Fruit fly (Drosophila melanogaster) whole organism, prepupa: ENCODE data around the gene CG14186.

Experiments
- CG11294 ChIP-seq: fragments of 200-800 bp; sonication (Bioruptor generic); IDR thresholded peaks from 2 replicates; pipeline ENCODE4 v1.3.6; 2022; ENCODE audit warnings: missing biosample characterization, missing genetic modification characterization
- CG11762 ChIP-seq: fragments of 200-800 bp; sonication (Bioruptor generic); optimal IDR thresholded peaks from 3 replicates; lab custom pipeline; 2016; ENCODE audit warnings: missing biosample characterization, missing genetic modification characterization; ENCODE audit not compliant: insufficient read depth
- CG11902 ChIP-seq: fragments of 200-800 bp; sonication (Bioruptor generic); optimal IDR thresholded peaks from 3 replicates; lab custom pipeline; 2016; ENCODE audit warnings: missing biosample characterization, missing genetic modification characterization
- CG1621 ChIP-seq: fragments of 200-800 bp; sonication (Bioruptor generic); optimal IDR thresholded peaks from 3 replicates; lab custom pipeline; 2018; ENCODE audit warnings: missing biosample characterization, mild to moderate bottlenecking, missing genetic modification characterization
- CG3032 ChIP-seq: fragments of 200-800 bp; optimal IDR thresholded peaks from 2 replicates; lab custom pipeline; 2019; ENCODE audit warnings: missing biosample characterization, mild to moderate bottlenecking, missing genetic modification characterization, moderate library complexity
- CG31627 ChIP-seq: fragments of 200-800 bp; sonication (Bioruptor generic); optimal IDR thresholded peaks from 3 replicates; lab custom pipeline; 2016; ENCODE audit warnings: missing biosample characterization, missing genetic modification characterization
- CG32006 ChIP-seq: fragments of 200-800 bp; sonication (Bioruptor generic); optimal IDR thresholded peaks from 3 replicates; lab custom pipeline; 2017; ENCODE audit warnings: missing biosample characterization, mild to moderate bottlenecking, missing genetic modification characterization
- CG34406 ChIP-seq: fragments of 200-800 bp; sonication (Bioruptor generic); optimal IDR thresholded peaks from 3 replicates; lab custom pipeline; 2016; ENCODE audit warnings: missing biosample characterization, missing genetic modification characterization
- CG3919 ChIP-seq: fragments of 200-800 bp; sonication (Bioruptor generic); optimal IDR thresholded peaks from 3 replicates; lab custom pipeline; 2016; ENCODE audit warnings: missing biosample characterization, missing genetic modification characterization
- CG4318 ChIP-seq: fragments of 200-800 bp; sonication (Bioruptor generic); optimal IDR thresholded peaks from 3 replicates; lab custom pipeline; 2017; ENCODE audit warnings: missing biosample characterization, mild to moderate bottlenecking, missing genetic modification characterization
- CG6163 ChIP-seq: fragments of 200-800 bp; sonication (Bioruptor generic); IDR thresholded peaks from 3 replicates; pipeline ENCODE4 v1.3.6; 2022; ENCODE audit warnings: missing biosample characterization, missing genetic modification characterization
- CG6276 ChIP-seq: fragments of 200-800 bp; sonication (Bioruptor generic); optimal IDR thresholded peaks from 2 replicates; lab custom pipeline; 2017; ENCODE audit warnings: missing biosample characterization, mild to moderate bottlenecking, missing genetic modification characterization
- CG6854 ChIP-seq: fragments of 200-800 bp; sonication (Bioruptor generic); optimal IDR thresholded peaks from 2 replicates; lab custom pipeline; 2017; ENCODE audit warnings: missing biosample characterization, mild to moderate bottlenecking, missing genetic modification characterization
- CG7368 ChIP-seq: fragments of 200-800 bp; sonication (Bioruptor generic); optimal IDR thresholded peaks from 3 replicates; lab custom pipeline; 2016; ENCODE audit warnings: missing biosample characterization, missing genetic modification characterization
- CG8319 ChIP-seq: fragments of 200-800 bp; sonication (Bioruptor generic); optimal IDR thresholded peaks from 3 replicates; lab custom pipeline; 2016; ENCODE audit warnings: missing biosample characterization, missing genetic modification characterization
- CG8632 ChIP-seq: fragments of 200-800 bp; sonication (Bioruptor generic); optimal IDR thresholded peaks from 3 replicates; lab custom pipeline; 2016; ENCODE audit warnings: missing biosample characterization, missing genetic modification characterization
- Eip78C ChIP-seq: fragments of 200-800 bp; sonication (Bioruptor generic); peaks from one replicate; lab custom pipeline; 2016; ENCODE audit warnings: missing biosample characterization, missing genetic modification characterization
- Eip93F ChIP-seq: fragments of 200-800 bp; sonication (Bioruptor generic); optimal IDR thresholded peaks from 2 replicates; lab custom pipeline; 2016; ENCODE audit warnings: missing biosample characterization, mild to moderate bottlenecking, missing genetic modification characterization
- Gug ChIP-seq: fragments of 200-800 bp; sonication (Bioruptor generic); IDR thresholded peaks from 2 replicates; pipeline ENCODE4 v1.3.6; 2022; ENCODE audit warnings: missing biosample characterization, missing genetic modification characterization
- Hr38 ChIP-seq: sonication (Bioruptor generic); optimal IDR thresholded peaks from 2 replicates; lab custom pipeline; 2016; ENCODE audit warnings: missing biosample characterization, missing genetic modification characterization
- Hr39 ChIP-seq: fragments of 200-800 bp; sonication (Bioruptor generic); optimal IDR thresholded peaks from 2 replicates; lab custom pipeline; 2016; ENCODE audit warnings: missing biosample characterization, missing genetic modification characterization
- Met ChIP-seq: fragments of 200-800 bp; sonication (Bioruptor generic); optimal IDR thresholded peaks from 3 replicates; lab custom pipeline; 2016; ENCODE audit warnings: missing biosample characterization, missing genetic modification characterization
- OdsH ChIP-seq: fragments of 200-800 bp; sonication (Bioruptor generic); optimal IDR thresholded peaks from 3 replicates; lab custom pipeline; 2016; ENCODE audit warnings: missing biosample characterization, missing genetic modification characterization
- Smox ChIP-seq: fragments of 200-800 bp; sonication (Bioruptor generic); optimal IDR thresholded peaks from 3 replicates; lab custom pipeline; 2016; ENCODE audit warnings: missing biosample characterization, missing genetic modification characterization
- Sox14 ChIP-seq: fragments of 200-800 bp; sonication (Bioruptor generic); optimal IDR thresholded peaks from 3 replicates; lab custom pipeline; 2016; ENCODE audit warnings: missing biosample characterization, missing genetic modification characterization
- achi ChIP-seq: fragments of 200-800 bp; sonication (Bioruptor generic); optimal IDR thresholded peaks from 3 replicates; lab custom pipeline; 2016; ENCODE audit warnings: missing biosample characterization, missing genetic modification characterization
- cyc ChIP-seq: fragments of 200-800 bp; sonication (Bioruptor generic); optimal IDR thresholded peaks from 3 replicates; lab custom pipeline; 2016; ENCODE audit warnings: missing biosample characterization, missing genetic modification characterization
- dsx ChIP-seq: fragments of 200-800 bp; optimal IDR thresholded peaks from 3 replicates; lab custom pipeline; 2019; ENCODE audit warnings: missing biosample characterization, mild to moderate bottlenecking, missing genetic modification characterization, moderate library complexity; ENCODE audit not compliant: poor library complexity, severe bottlenecking
- esn ChIP-seq: fragments of 200-800 bp; sonication (Bioruptor generic); optimal IDR thresholded peaks from 2 replicates; lab custom pipeline; 2016; ENCODE audit warnings: missing biosample characterization, mild to moderate bottlenecking, missing genetic modification characterization, moderate library complexity
- fd59A ChIP-seq: fragments of 200-800 bp; sonication (Bioruptor generic); optimal IDR thresholded peaks from 2 replicates; lab custom pipeline; 2017; ENCODE audit warnings: missing biosample characterization, mild to moderate bottlenecking, missing genetic modification characterization, missing genetic modification reagents
- fkh ChIP-seq: fragments of 200-800 bp; sonication (Bioruptor generic); optimal IDR thresholded peaks from 3 replicates; lab custom pipeline; 2017; ENCODE audit warnings: missing biosample characterization, mild to moderate bottlenecking, missing genetic modification characterization, moderate library complexity
- net ChIP-seq: fragments of 200-800 bp; sonication (Bioruptor generic); optimal IDR thresholded peaks from 3 replicates; lab custom pipeline; 2016; ENCODE audit warnings: missing biosample characterization, missing genetic modification characterization
- spab ChIP-seq: fragments of 200-800 bp; sonication (Bioruptor generic); optimal IDR thresholded peaks from 2 replicates; lab custom pipeline; 2017; ENCODE audit warnings: missing biosample characterization, mild to moderate bottlenecking, missing genetic modification characterization, missing genetic modification reagents
- ss ChIP-seq, 2 experiments: fragments of 200-800 bp; sonication (Bioruptor generic); optimal IDR thresholded peaks; 2 replicates in 1 of 2; 3 replicates in 1 of 2; lab custom pipeline; 2017 to 2018; ENCODE audit warnings: mild to moderate bottlenecking in 2 of 2, missing biosample characterization in 2 of 2, missing genetic modification characterization in 2 of 2, moderate library complexity in 1 of 2
- topi ChIP-seq: fragments of 200-800 bp; sonication (Bioruptor generic); optimal IDR thresholded peaks from 3 replicates; lab custom pipeline; 2016; ENCODE audit warnings: missing biosample characterization, missing genetic modification characterization

Gene CG14186

DNA sequence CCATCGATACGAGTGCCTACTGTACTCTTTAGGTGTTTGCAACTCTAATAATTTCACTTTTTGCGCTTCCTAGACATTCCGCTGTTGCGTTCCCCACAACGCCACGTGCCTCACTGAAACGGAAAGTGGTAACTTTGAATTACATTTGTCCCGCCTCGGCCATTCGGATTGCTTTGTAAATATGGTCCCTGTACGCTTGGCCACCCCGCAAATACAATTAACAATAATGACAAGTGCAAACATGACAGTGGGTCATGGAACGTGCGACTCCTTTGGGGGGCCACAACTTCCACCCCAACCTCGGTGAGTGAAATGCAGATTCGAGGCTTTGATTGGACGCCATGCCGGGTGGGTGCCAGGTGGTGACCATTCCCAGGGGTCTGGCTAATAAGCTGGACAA, 7.8 kb upstream of the CG14186 start, which contains the start of gene Ir76b:
Gene Ir76b, minus strand, starts transcription at position 101 of the 400 bp plus-strand sequence.
- TF ChIP-seq achi (GFP tag; lab: Kevin White, UChicago) (no peak), CG7368 (GFP tag; lab: Kevin White, UChicago) (no peak), CG3032 (tag; lab: Kevin White, UChicago) (no peak), CG34406 (GFP tag; lab: Kevin White, UChicago) (no peak), Gug (GFP tag; lab: Robert Waterston, UW) (no peak)
- TF ChIP-seq, all 60 proteins: peak for 0

- no peak for TF ChIP-seq CG8632
- TF ChIP-seq dsx (GFP tag; lab: Kevin White, UChicago): no peak
- TF ChIP-seq fd59A (GFP tag; lab: Kevin White, UChicago): no peak
- TF ChIP-seq Gug (GFP tag; lab: Robert Waterston, UW): no peak
- no peak for TF ChIP-seq Eip78C (GFP tag; lab: Kevin White, UChicago)
- TF ChIP-seq CG6163 (GFP tag; lab: Robert Waterston, UW): no peak
- TF ChIP-seq ss (GFP tag; optimal IDR thresholded peaks at IDR 0.05; lab: Kevin White, UChicago): no peak
- TF ChIP-seq CG6276 (GFP tag; lab: Kevin White, UChicago): no peak
- TF ChIP-seq CG3919 (GFP tag; lab: Kevin White, UChicago): no peak
- TF ChIP-seq CG8319 (GFP tag; lab: Kevin White, UChicago): no peak
- TF ChIP-seq CG11294 (GFP tag; lab: Robert Waterston, UW): no peak
- TF ChIP-seq spab (GFP tag; lab: Kevin White, UChicago): no peak
Measured at dm6 chr3L:20105794-20106193, 2.2 kb upstream of the CG14186 start, which contains the start of gene CG14185. CG14185 (plus strand) TSS chr3L:20106094.

DNA sequence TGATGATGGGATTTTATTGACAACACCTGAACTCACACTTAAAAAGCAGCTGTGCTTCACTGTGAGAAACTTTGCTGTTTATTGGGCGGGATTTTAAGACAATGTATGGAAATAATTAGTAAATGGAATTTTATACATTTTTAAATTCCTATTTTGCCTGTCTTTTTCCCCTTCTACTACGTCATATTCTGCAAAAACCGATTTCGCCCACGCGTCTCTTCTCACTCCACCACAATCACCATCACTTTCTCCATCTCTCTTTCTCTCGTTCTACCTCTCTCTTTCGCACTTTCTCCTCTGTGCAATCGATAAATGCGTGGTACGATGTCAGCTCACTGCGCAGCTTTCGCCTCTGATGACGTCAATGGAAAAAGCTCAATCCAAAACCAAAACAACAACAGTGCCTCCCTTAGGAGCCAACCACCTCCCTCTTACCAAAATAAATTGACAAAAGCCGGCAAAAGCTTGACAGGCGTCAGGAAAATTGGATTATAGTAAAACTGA, 968 bp upstream of the CG14186 start:
- TF ChIP-seq cyc (GFP tag; lab: Kevin White, UChicago) (no peak), Eip78C (GFP tag; lab: Kevin White, UChicago) (peak; percentile 57), esn (GFP tag; lab: Kevin White, UChicago) (no peak), CG32006 (peak; percentile 1)

DNA sequence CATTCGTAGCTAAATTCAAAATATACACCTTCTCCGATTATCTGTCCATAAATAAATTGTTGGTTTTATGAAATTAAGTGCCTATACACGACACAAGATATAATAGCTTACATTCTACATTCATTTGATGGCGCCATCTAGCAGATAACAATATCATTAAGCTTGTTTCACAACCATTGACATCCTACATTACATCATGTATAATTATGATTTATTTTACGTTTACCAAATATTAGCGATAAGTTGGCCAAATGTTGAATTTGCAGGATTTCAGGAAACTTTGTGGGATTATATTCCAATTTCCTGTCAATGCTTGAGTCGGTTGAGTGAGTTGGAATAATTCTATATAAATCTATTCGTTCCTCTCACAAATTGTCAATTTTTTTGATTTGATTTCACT, 6.3 kb downstream of the CG14186 start:
- no peak for TF ChIP-seq CG11902
- TF ChIP-seq Met (GFP tag; lab: Kevin White, UChicago): no peak
- no peak for TF ChIP-seq CG4318 (GFP tag; lab: Kevin White, UChicago)
- TF ChIP-seq Hr38: no peak
- no peak for TF ChIP-seq Eip93F (GFP tag; lab: Kevin White, UChicago)
- peak; percentile 2 for TF ChIP-seq Hr39 (GFP tag; lab: Kevin White, UChicago)
- TF ChIP-seq fkh (GFP tag; lab: Kevin White, UChicago): no peak
- no peak for TF ChIP-seq CG11762 (GFP tag; lab: Kevin White, UChicago)
- no peak for TF ChIP-seq CG1621 (tag; lab: Kevin White, UChicago)
- no peak for TF ChIP-seq net (GFP tag; lab: Kevin White, UChicago)
- TF ChIP-seq CG31627 (GFP tag; lab: Kevin White, UChicago): peak; percentile 8
- TF ChIP-seq Smox (GFP tag; lab: Kevin White, UChicago): no peak
- no peak for TF ChIP-seq topi (GFP tag; lab: Kevin White, UChicago)
- no peak for TF ChIP-seq CG6163 (GFP tag; lab: Robert Waterston, UW)
- TF ChIP-seq OdsH (GFP tag; lab: Kevin White, UChicago): no peak

DNA sequence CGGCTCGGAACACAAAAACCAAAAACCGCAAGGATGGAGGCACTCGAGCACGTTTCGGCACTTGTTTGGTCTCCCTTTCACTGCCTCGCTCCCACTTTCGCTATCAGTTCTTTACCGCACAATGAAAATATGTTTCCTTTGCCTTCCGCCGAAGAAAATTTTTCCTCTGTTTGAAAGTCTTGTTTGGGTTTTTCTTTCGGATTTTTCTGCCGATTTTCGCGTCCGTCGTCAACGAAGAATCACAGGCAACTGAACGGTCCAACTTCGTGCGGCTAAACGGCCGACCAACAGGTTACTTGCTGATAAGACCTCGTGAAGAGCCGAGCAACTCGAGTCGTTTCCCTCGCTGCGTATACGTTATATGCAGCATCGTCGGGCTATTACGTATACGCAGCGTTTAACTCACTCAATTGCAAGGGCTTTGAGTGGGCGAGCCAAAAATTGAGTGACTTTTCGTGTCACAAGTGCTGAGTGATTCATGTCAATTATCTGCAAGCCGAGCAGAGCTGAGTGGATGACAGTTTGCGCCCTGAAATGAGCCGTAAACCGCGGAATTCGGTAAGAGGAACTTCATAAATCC, 14.8 kb downstream of the CG14186 start, which contains the start of gene sNPF-R:
Gene sNPF-R, minus strand, starts transcription at position 253 of the 580 bp plus-strand sequence.
- no peak for TF ChIP-seq dsx (GFP tag; lab: Kevin White, UChicago)
- TF ChIP-seq CG6854 (GFP tag; lab: Kevin White, UChicago): no peak
- no peak for TF ChIP-seq CG1621 (tag; lab: Kevin White, UChicago)
- TF ChIP-seq Sox14 (GFP tag; lab: Kevin White, UChicago): no peak
